Worm (Caenorhabditis elegans) whole organism, L4 larva: ENCODE measurements around the gene let-721.

ENCODE experiments used
- R02D3.7 ChIP-seq: fragments of 150-350 bp; sonication (generic microtip); optimal IDR thresholded peaks from 3 replicates; lab custom pipeline; 2014; ENCODE audit warnings: missing biosample characterization, missing genetic modification characterization
- duxl-1 ChIP-seq: sonication (generic microtip); optimal IDR thresholded peaks from 2 replicates; lab custom pipeline; 2016; ENCODE audit warnings: mild to moderate bottlenecking, missing genetic modification characterization, moderate library complexity, missing compliant biosample characterization; ENCODE audit not compliant: poor library complexity
- lsy-2 ChIP-seq, 2 experiments: fragments of 150-350 bp in 1 of 2; sonication (generic microtip) in 1 of 2; optimal IDR thresholded peaks; 2 replicates each; lab custom pipeline; 2014 to 2017; ENCODE audit warnings: missing biosample characterization in 2 of 2, missing genetic modification characterization in 2 of 2
- unc-62 ChIP-seq, 3 experiments: fragments of 150-350 bp in 1 of 3; sonication (generic microtip); optimal IDR thresholded peaks in 2 of 3; peaks in 1 of 3; 1 replicate in 1 of 3; 2 replicates in 2 of 3; lab custom pipeline; 2014 to 2017; ENCODE audit warnings: missing biosample characterization in 3 of 3, missing genetic modification characterization in 3 of 3, missing genetic modification reagents in 3 of 3, missing genotype in 1 of 3
- zip-11 ChIP-seq: fragments of 200-800 bp; sonication (Bioruptor generic); IDR thresholded peaks from 2 replicates; pipeline ENCODE4 v1.3.6; 2022; ENCODE audit warnings: missing genetic modification characterization, missing compliant biosample characterization

DNA sequence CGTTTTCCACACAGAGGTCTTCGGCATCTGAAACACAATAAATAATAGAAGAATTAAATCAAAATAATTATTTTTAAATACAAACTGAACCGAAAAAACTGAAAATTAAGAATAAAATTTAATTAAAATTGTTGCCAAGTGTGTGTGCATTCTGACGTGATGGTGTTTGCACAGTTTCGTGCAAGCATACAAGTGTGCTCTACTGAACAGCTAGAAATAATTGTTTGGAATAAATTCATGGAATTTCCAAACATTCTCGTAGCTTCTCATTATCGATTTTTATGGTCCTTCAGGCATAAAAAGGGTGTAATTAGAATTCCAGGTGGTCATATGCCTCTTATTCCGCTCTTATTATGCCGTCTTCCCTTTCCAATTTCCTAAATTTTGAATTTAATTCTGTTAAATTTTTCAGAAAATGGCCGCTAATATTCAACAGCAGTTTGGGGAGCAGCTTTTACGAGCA, 14.9 kb downstream of the let-721 start, which contains the start of the genes mrps-17 and txdc-9:
- TF ChIP-seq lsy-2 (tag; optimal IDR thresholded peaks at IDR 0.05; lab: Kevin White, UChicago) (peak; percentile 17 to 92), unc-62 (GFP tag; optimal IDR thresholded peaks at IDR 0.05 in 1 of 2; lab: Kevin White, UChicago) (no peak), unc-62 (tag; optimal IDR thresholded peaks at IDR 0.05; lab: Kevin White, UChicago) (no peak), duxl-1 (no peak), zip-11 (GFP tag; lab: Robert Waterston, UW) (no peak), R02D3.7 (tag; lab: Kevin White, UChicago) (no peak)
